Fruit fly (Drosophila melanogaster) whole organism, embryonic: ENCODE results near the gene Sap30.

ENCODE experiments used
- Antp ChIP-seq: fragments of 200-800 bp; sonication (Bioruptor generic); optimal IDR thresholded peaks from 3 replicates; lab custom pipeline; 2016; ENCODE audit warnings: missing biosample characterization, missing genetic modification characterization
- BEAF-32 ChIP-seq: fragments of 200-800 bp; sonication (Bioruptor generic); optimal IDR thresholded peaks from 3 replicates; lab custom pipeline; 2017; ENCODE audit warnings: missing biosample characterization, missing genetic modification characterization, mild to moderate bottlenecking, moderate library complexity, missing genetic modification reagents
- CG12071 ChIP-seq: fragments of 200-800 bp; sonication (Bioruptor generic); optimal IDR thresholded peaks from 3 replicates; lab custom pipeline; 2018; ENCODE audit warnings: missing biosample characterization, mild to moderate bottlenecking, missing genetic modification characterization
- CG12155 ChIP-seq: fragments of 200-800 bp; sonication (Bioruptor generic); optimal IDR thresholded peaks from 3 replicates; lab custom pipeline; 2016; ENCODE audit warnings: missing biosample characterization, missing genetic modification characterization
- CG12659 ChIP-seq: fragments of 200-800 bp; sonication (Bioruptor generic); optimal IDR thresholded peaks from 3 replicates; lab custom pipeline; 2017; ENCODE audit warnings: mild to moderate bottlenecking, missing biosample characterization, missing genetic modification reagents, missing genetic modification characterization
- CG12744 ChIP-seq: fragments of 200-800 bp; sonication (Bioruptor generic); optimal IDR thresholded peaks from 2 replicates; lab custom pipeline; 2016; ENCODE audit warnings: missing biosample characterization, missing genetic modification characterization
- CG14667 ChIP-seq: fragments of 200-800 bp; sonication (Bioruptor generic); IDR thresholded peaks from 2 replicates; pipeline ENCODE4 v1.3.6; 2022; ENCODE audit warnings: missing biosample characterization, missing genetic modification characterization
- CG15696 ChIP-seq: fragments of 200-800 bp; sonication (Bioruptor generic); optimal IDR thresholded peaks from 2 replicates; lab custom pipeline; 2019; ENCODE audit warnings: missing biosample characterization, mild to moderate bottlenecking, missing genetic modification characterization, moderate library complexity
- CG16813 ChIP-seq: fragments of 200-800 bp; sonication (Bioruptor generic); IDR thresholded peaks from 3 replicates; pipeline ENCODE4 v1.3.6; 2022; ENCODE audit warnings: missing biosample characterization, missing genetic modification characterization; ENCODE audit not compliant: partially characterized antibody
- CG17568 ChIP-seq: fragments of 200-800 bp; sonication (Bioruptor generic); optimal IDR thresholded peaks from 2 replicates; lab custom pipeline; 2018; ENCODE audit warnings: missing biosample characterization, mild to moderate bottlenecking, missing genetic modification characterization, moderate library complexity
- CG18011 ChIP-seq: fragments of 200-800 bp; sonication (Bioruptor generic); optimal IDR thresholded peaks from 2 replicates; lab custom pipeline; 2017; ENCODE audit warnings: missing biosample characterization, missing genetic modification characterization, mild to moderate bottlenecking, moderate library complexity, missing genotype
- CG18619 ChIP-seq: fragments of 200-800 bp; sonication (Bioruptor generic); optimal IDR thresholded peaks from 3 replicates; lab custom pipeline; 2017; ENCODE audit warnings: missing biosample characterization, mild to moderate bottlenecking, missing genetic modification characterization
- CG31365 ChIP-seq: fragments of 200-800 bp; sonication (Bioruptor generic); optimal IDR thresholded peaks from 2 replicates; lab custom pipeline; 2018; ENCODE audit warnings: missing biosample characterization, mild to moderate bottlenecking, missing genetic modification characterization
- CG32767 ChIP-seq: fragments of 200-800 bp; sonication (Bioruptor generic); IDR thresholded peaks from 2 replicates; pipeline ENCODE4 v1.3.6; 2022; ENCODE audit warnings: missing biosample characterization, missing genetic modification characterization
- CG32772 ChIP-seq: fragments of 200-800 bp; sonication (Bioruptor generic); IDR thresholded peaks from 2 replicates; pipeline ENCODE4 v1.3.6; 2022; ENCODE audit warnings: missing biosample characterization, missing genetic modification characterization
- CG42726 ChIP-seq: fragments of 200-800 bp; sonication (Bioruptor generic); IDR thresholded peaks from 2 replicates; pipeline ENCODE4 v1.3.6; 2022; ENCODE audit warnings: missing biosample characterization, missing genetic modification characterization; ENCODE audit not compliant: partially characterized antibody
- CG4360 ChIP-seq: fragments of 200-800 bp; sonication (Bioruptor generic); IDR thresholded peaks from 2 replicates; pipeline ENCODE4 v1.3.6; 2022; ENCODE audit warnings: missing biosample characterization, missing genetic modification characterization
- CG4707 ChIP-seq: fragments of 200-800 bp; sonication (Bioruptor generic); optimal IDR thresholded peaks from 2 replicates; lab custom pipeline; 2018; ENCODE audit warnings: missing biosample characterization, mild to moderate bottlenecking, missing genetic modification characterization, moderate library complexity
- CG6683 ChIP-seq: fragments of 200-800 bp; sonication (Bioruptor generic); optimal IDR thresholded peaks from 2 replicates; lab custom pipeline; 2017; ENCODE audit warnings: missing biosample characterization, mild to moderate bottlenecking, missing genetic modification characterization, missing genetic modification reagents
- CG7987 ChIP-seq: fragments of 200-800 bp; sonication (Bioruptor generic); optimal IDR thresholded peaks from 2 replicates; lab custom pipeline; 2018; ENCODE audit warnings: missing biosample characterization, mild to moderate bottlenecking, missing genetic modification characterization, moderate library complexity
- CG9876 ChIP-seq: fragments of 200-800 bp; sonication (Bioruptor generic); optimal IDR thresholded peaks from 2 replicates; lab custom pipeline; 2016; ENCODE audit warnings: missing biosample characterization, missing genetic modification characterization
- CHES-1-like ChIP-seq: fragments of 200-800 bp; sonication (Bioruptor generic); optimal IDR thresholded peaks from 2 replicates; lab custom pipeline; 2016; ENCODE audit warnings: missing biosample characterization, missing genetic modification characterization
- Dbx ChIP-seq: fragments of 200-800 bp; sonication (Bioruptor generic); IDR thresholded peaks from 3 replicates; pipeline ENCODE4 v1.3.6; 2022; ENCODE audit warnings: missing biosample characterization, missing genetic modification characterization
- Dek ChIP-seq: fragments of 200-800 bp; sonication (Bioruptor generic); optimal IDR thresholded peaks from 3 replicates; lab custom pipeline; 2019; ENCODE audit warnings: missing biosample characterization, mild to moderate bottlenecking, missing genetic modification characterization, moderate library complexity
- Drgx ChIP-seq: fragments of 200-800 bp; sonication (Bioruptor generic); IDR thresholded peaks from 2 replicates; pipeline ENCODE4 v1.3.6; 2022; ENCODE audit warnings: missing biosample characterization, missing genetic modification characterization
- ERR ChIP-seq: fragments of 200-800 bp; sonication (Bioruptor generic); optimal IDR thresholded peaks from 2 replicates; lab custom pipeline; 2016; ENCODE audit warnings: missing biosample characterization, missing genetic modification characterization
- Ets65A ChIP-seq: fragments of 200-800 bp; sonication (Bioruptor generic); peaks from one replicate; lab custom pipeline; 2016; ENCODE audit warnings: missing biosample characterization, missing genetic modification characterization
- HLH54F ChIP-seq: fragments of 200-800 bp; sonication (Bioruptor generic); optimal IDR thresholded peaks from 3 replicates; lab custom pipeline; 2016; ENCODE audit warnings: missing biosample characterization, missing genetic modification characterization
- HLHmδ ChIP-seq: fragments of 200-800 bp; sonication (Bioruptor generic); optimal IDR thresholded peaks from 2 replicates; lab custom pipeline; 2018; ENCODE audit warnings: missing biosample characterization, mild to moderate bottlenecking, missing genetic modification characterization, moderate library complexity
- Hsf ChIP-seq: fragments of 200-800 bp; sonication (Bioruptor generic); optimal IDR thresholded peaks from 3 replicates; lab custom pipeline; 2016; ENCODE audit warnings: missing biosample characterization, missing genetic modification characterization
- Kr ChIP-seq: fragments of 200-800 bp; sonication (Bioruptor generic); optimal IDR thresholded peaks from 2 replicates; lab custom pipeline; 2017; ENCODE audit warnings: missing biosample characterization, mild to moderate bottlenecking, missing genetic modification characterization
- Rx ChIP-seq: fragments of 200-800 bp; sonication (Bioruptor generic); IDR thresholded peaks from 2 replicates; pipeline ENCODE4 v1.3.6; 2022; ENCODE audit warnings: missing biosample characterization, missing genetic modification characterization
- Scr ChIP-seq: fragments of 200-800 bp; sonication (Bioruptor generic); IDR thresholded peaks from 2 replicates; pipeline ENCODE4 v1.3.6; 2022; ENCODE audit warnings: missing biosample characterization, missing genetic modification characterization; ENCODE audit not compliant: partially characterized antibody
- Xbp1 ChIP-seq: fragments of 200-800 bp; sonication (Bioruptor generic); optimal IDR thresholded peaks from 3 replicates; lab custom pipeline; 2016; ENCODE audit warnings: missing biosample characterization, mild to moderate bottlenecking, missing genetic modification characterization
- ap ChIP-seq: fragments of 200-800 bp; sonication (Bioruptor generic); IDR thresholded peaks from 2 replicates; pipeline ENCODE4 v1.3.6; 2022; ENCODE audit warnings: missing biosample characterization, missing genetic modification characterization
- bigmax ChIP-seq: fragments of 200-800 bp; sonication (Bioruptor generic); optimal IDR thresholded peaks from 2 replicates; lab custom pipeline; 2018; ENCODE audit warnings: missing biosample characterization, mild to moderate bottlenecking, missing genetic modification characterization
- chinmo ChIP-seq: fragments of 200-800 bp; sonication (Bioruptor generic); IDR thresholded peaks from 4 replicates; pipeline ENCODE4 v1.3.6; 2022; ENCODE audit warnings: missing biosample characterization, missing genetic modification characterization; ENCODE audit not compliant: partially characterized antibody
- gce ChIP-seq: fragments of 200-800 bp; sonication (Bioruptor generic); IDR thresholded peaks from 3 replicates; pipeline ENCODE4 v1.3.6; 2022; ENCODE audit warnings: missing biosample characterization, missing genetic modification characterization
- lab ChIP-seq: fragments of 200-800 bp; sonication (Bioruptor generic); optimal IDR thresholded peaks from 3 replicates; lab custom pipeline; 2017; ENCODE audit warnings: missing biosample characterization, missing genetic modification characterization, mild to moderate bottlenecking, moderate library complexity, missing genetic modification reagents
- lov ChIP-seq, 2 experiments: fragments of 200-800 bp in 1 of 2; fragments of >200 bp in 1 of 2; sonication (Bioruptor generic) in 1 of 2; IDR thresholded peaks in 1 of 2; optimal IDR thresholded peaks in 1 of 2; 2 replicates in 1 of 2; 3 replicates in 1 of 2; pipeline versions ENCODE4 v1.3.6 to Lab custom; 2017 to 2022; ENCODE audit warnings: missing biosample characterization in 1 of 2, missing genetic modification characterization in 1 of 2
- nmo ChIP-seq: fragments of 200-800 bp; sonication (Bioruptor generic); optimal IDR thresholded peaks from 2 replicates; lab custom pipeline; 2018; ENCODE audit warnings: missing biosample characterization, mild to moderate bottlenecking, missing genetic modification characterization, moderate library complexity
- nom ChIP-seq: fragments of 200-800 bp; sonication (Bioruptor generic); optimal IDR thresholded peaks from 2 replicates; lab custom pipeline; 2017; ENCODE audit warnings: missing biosample characterization, missing genetic modification characterization, mild to moderate bottlenecking, moderate library complexity, missing genetic modification reagents
- otp ChIP-seq: fragments of 200-800 bp; sonication (Bioruptor generic); IDR thresholded peaks from 3 replicates; pipeline ENCODE4, ENCODE4 v1.3.6; 2022; ENCODE audit warnings: missing biosample characterization, missing genetic modification characterization
- pita ChIP-seq: fragments of 200-800 bp; sonication (Bioruptor generic); optimal IDR thresholded peaks from 2 replicates; lab custom pipeline; 2017; ENCODE audit warnings: missing biosample characterization, mild to moderate bottlenecking, missing genetic modification characterization
- scrt ChIP-seq: fragments of 200-800 bp; sonication (Bioruptor generic); optimal IDR thresholded peaks from 2 replicates; lab custom pipeline; 2018; ENCODE audit warnings: missing biosample characterization, mild to moderate bottlenecking, missing genetic modification characterization, moderate library complexity
- slbo ChIP-seq: fragments of 200-800 bp; sonication (Bioruptor generic); IDR thresholded peaks from 2 replicates; pipeline ENCODE4 v1.3.6; 2022; ENCODE audit warnings: missing biosample characterization, missing genetic modification characterization
- tin ChIP-seq: fragments of 200-800 bp; sonication (Bioruptor generic); optimal IDR thresholded peaks from 3 replicates; lab custom pipeline; 2016; ENCODE audit warnings: missing biosample characterization, missing genetic modification characterization
- trem ChIP-seq: fragments of 200-800 bp; optimal IDR thresholded peaks from 3 replicates; lab custom pipeline; 2019; ENCODE audit warnings: missing biosample characterization, mild to moderate bottlenecking, missing genetic modification characterization, moderate library complexity
- zf30C ChIP-seq: fragments of 200-800 bp; sonication (Bioruptor generic); optimal IDR thresholded peaks from 3 replicates; lab custom pipeline; 2018; ENCODE audit warnings: missing biosample characterization, mild to moderate bottlenecking, missing genetic modification characterization

Sap30 gene

dm6 chrX:16811213-16811749 is 24.2 kb downstream of the Sap30 start, which contains the start of gene CG4829 (continued):
- TF ChIP-seq Hsf (GFP tag; lab: Kevin White, UChicago) (peak; percentile 86), Ets65A (GFP tag; lab: Kevin White, UChicago) (peak; percentile 97), CHES-1-like (GFP tag; lab: Kevin White, UChicago) (peak; percentile 66), tin (GFP tag; lab: Kevin White, UChicago) (peak; percentile 88), CG4707 (peak; percentile 74), bigmax (GFP tag; lab: Kevin White, UChicago) (no peak), CG32767 (peak; percentile 72), lab (GFP tag; lab: Kevin White, UChicago) (peak; percentile 93), Dbx (GFP tag; lab: Robert Waterston, UW) (peak; percentile 82), CG12659 (GFP tag; lab: Kevin White, UChicago) (peak; percentile 85), CG9876 (GFP tag; lab: Kevin White, UChicago) (peak; percentile 31), pita (GFP tag; lab: Kevin White, UChicago) (no peak), Scr (no peak), otp (GFP tag; lab: Robert Waterston, UW) (peak; percentile 86), CG4360 (peak; percentile 50), CG14667 (GFP tag; lab: Robert Waterston, UW) (peak; percentile 64), ap (GFP tag; lab: Robert Waterston, UW) (peak; percentile 83), Rx (GFP tag; lab: Robert Waterston, UW) (peak; percentile 77), slbo (GFP tag; lab: Robert Waterston, UW) (peak; percentile 92), CG12744 (GFP tag; lab: Kevin White, UChicago) (peak; percentile 73), CG12071 (peak; percentile 95), CG32772 (peak; percentile 86), trem (tag; lab: Kevin White, UChicago) (peak; percentile 74), Drgx (GFP tag; lab: Robert Waterston, UW) (peak; percentile 68), Antp (GFP tag; lab: Kevin White, UChicago) (peak; percentile 87), Dek (tag; lab: Kevin White, UChicago) (peak; percentile 86), HLHmδ (GFP tag; lab: Kevin White, UChicago) (no peak), zf30C (no peak), CG15696 (tag; lab: Kevin White, UChicago) (peak; percentile 73), CG16813 (GFP tag; lab: Robert Waterston, UW) (no peak), CG18011 (GFP tag; lab: Kevin White, UChicago) (peak; percentile 52), CG31365 (tag; lab: Kevin White, UChicago) (peak; percentile 82), gce (GFP tag; lab: Robert Waterston, UW) (peak; percentile 86; the same call in 2 of the 3 replicates), HLH54F (GFP tag; lab: Kevin White, UChicago) (peak; percentile 81), chinmo (GFP tag; lab: Robert Waterston, UW) (no peak), scrt (GFP tag; lab: Kevin White, UChicago) (peak; percentile 85), nom (GFP tag; lab: Kevin White, UChicago) (no peak), CG18619 (GFP tag; lab: Kevin White, UChicago) (peak; percentile 79), CG12155 (GFP tag; lab: Kevin White, UChicago) (peak; percentile 70), Xbp1 (GFP tag; lab: Kevin White, UChicago) (peak; percentile 88), CG42726 (GFP tag; lab: Robert Waterston, UW) (no peak), CG7987 (GFP tag; lab: Kevin White, UChicago) (peak; percentile 72), CG17568 (GFP tag; lab: Kevin White, UChicago) (peak; percentile 75), nmo (peak; percentile 91), lov (optimal IDR thresholded peaks at IDR 0.05; lab: Kevin White, UChicago) (no peak), lov (GFP tag; IDR thresholded peaks at IDR 0.05; lab: Robert Waterston, UW) (peak; percentile 83; the same call in 2 of the 3 replicates), ERR (GFP tag; lab: Kevin White, UChicago) (peak; percentile 74), CG6683 (GFP tag; lab: Kevin White, UChicago) (peak; percentile 64), BEAF-32 (GFP tag; lab: Kevin White, UChicago) (no peak), Kr (GFP tag; lab: Kevin White, UChicago) (no peak)
